Worm (Caenorhabditis elegans) whole organism, mixed stage, embryonic: ENCODE measurements around the gene clec-179.

ENCODE experiments used
- hlh-1 ChIP-seq: fragments of 150-350 bp; optimal IDR thresholded peaks from 2 replicates; lab custom pipeline; 2014; ENCODE audit warnings: missing biosample characterization, missing genetic modification reagents, missing genetic modification characterization
- lsy-2 ChIP-seq: fragments of 150-350 bp; optimal IDR thresholded peaks from 2 replicates; lab custom pipeline; 2014; ENCODE audit warnings: missing biosample characterization, missing genetic modification characterization
- mab-5 ChIP-seq: fragments of 150-350 bp; optimal IDR thresholded peaks from 2 replicates; lab custom pipeline; 2014; ENCODE audit warnings: missing biosample characterization, missing genetic modification characterization
- nhr-237 ChIP-seq: fragments of 150-350 bp; optimal IDR thresholded peaks from 2 replicates; lab custom pipeline; 2014; ENCODE audit warnings: missing biosample characterization, missing genetic modification characterization
- nhr-76 ChIP-seq: sonication (generic microtip); optimal IDR thresholded peaks from 2 replicates; lab custom pipeline; 2017; ENCODE audit warnings: missing biosample characterization, missing genetic modification characterization
- sem-2 ChIP-seq: fragments of 200-800 bp; sonication (Bioruptor generic); optimal IDR thresholded peaks from 2 replicates; lab custom pipeline; 2018; ENCODE audit warnings: mild to moderate bottlenecking, missing genetic modification characterization, missing compliant biosample characterization
- unc-62 ChIP-seq: fragments of 150-350 bp; optimal IDR thresholded peaks from 2 replicates; lab custom pipeline; 2014; ENCODE audit warnings: missing biosample characterization, missing genetic modification reagents, missing genetic modification characterization

- TF ChIP-seq nhr-76 (tag; lab: Kevin White, UChicago) (no peak), unc-62 (GFP tag; lab: Kevin White, UChicago) (no peak), sem-2 (GFP tag; lab: Kevin White, UChicago) (no peak), mab-5 (no peak), hlh-1 (tag; lab: Kevin White, UChicago) (no peak), nhr-237 (no peak), lsy-2 (no peak)
Measured at ce11 chrIV:7203696-7204095, 19.2 kb upstream of the clec-179 start, which contains the start of gene R13A1.3.
